Fruit fly (Drosophila melanogaster) whole organism, embryonic: Measurements from ENCODE around the gene srl.

ENCODE experiments used
- CG10209 ChIP-seq: fragments of 200-800 bp; sonication (Bioruptor generic); optimal IDR thresholded peaks from 3 replicates; lab custom pipeline; 2017; ENCODE audit warnings: missing biosample characterization, mild to moderate bottlenecking, missing genetic modification characterization, missing genetic modification reagents
- CG10654 ChIP-seq: fragments of 200-800 bp; sonication (Bioruptor generic); optimal IDR thresholded peaks from 2 replicates; lab custom pipeline; 2016; ENCODE audit warnings: missing biosample characterization, missing genetic modification characterization
- CG11085 ChIP-seq: fragments of 200-800 bp; sonication (Bioruptor generic); IDR thresholded peaks from 2 replicates; pipeline ENCODE4 v1.3.6; 2022; ENCODE audit warnings: missing biosample characterization, missing genetic modification characterization
- CG14667 ChIP-seq: fragments of 200-800 bp; sonication (Bioruptor generic); IDR thresholded peaks from 2 replicates; pipeline ENCODE4 v1.3.6; 2022; ENCODE audit warnings: missing biosample characterization, missing genetic modification characterization
- CG16815 ChIP-seq: fragments of 200-800 bp; sonication (Bioruptor generic); optimal IDR thresholded peaks from 3 replicates; lab custom pipeline; 2017; ENCODE audit warnings: missing biosample characterization, mild to moderate bottlenecking, missing genetic modification characterization
- CG17829 ChIP-seq: fragments of 200-800 bp; optimal IDR thresholded peaks from 2 replicates; lab custom pipeline; 2019; ENCODE audit warnings: missing biosample characterization, mild to moderate bottlenecking, missing genetic modification characterization, moderate library complexity
- CG32767 ChIP-seq: fragments of 200-800 bp; sonication (Bioruptor generic); IDR thresholded peaks from 2 replicates; pipeline ENCODE4 v1.3.6; 2022; ENCODE audit warnings: missing biosample characterization, missing genetic modification characterization
- CG3847 ChIP-seq: fragments of 200-800 bp; sonication (Bioruptor generic); IDR thresholded peaks from 2 replicates; pipeline ENCODE4 v1.3.6; 2022; ENCODE audit warnings: missing biosample characterization, missing genetic modification characterization
- CG6175 ChIP-seq: fragments of 200-800 bp; sonication (Bioruptor generic); IDR thresholded peaks from 3 replicates; pipeline ENCODE4 v1.3.6; 2022; ENCODE audit warnings: missing biosample characterization, missing genetic modification characterization
- CG6272 ChIP-seq: fragments of 200-800 bp; sonication (Bioruptor generic); IDR thresholded peaks from 2 replicates; pipeline ENCODE4 v1.3.6; 2022; ENCODE audit warnings: missing biosample characterization, missing genetic modification characterization
- CG6683 ChIP-seq: fragments of 200-800 bp; sonication (Bioruptor generic); optimal IDR thresholded peaks from 2 replicates; lab custom pipeline; 2017; ENCODE audit warnings: missing biosample characterization, mild to moderate bottlenecking, missing genetic modification characterization, missing genetic modification reagents
- CG6765 ChIP-seq: fragments of 200-800 bp; sonication (Bioruptor generic); optimal IDR thresholded peaks from 3 replicates; lab custom pipeline; 2017; ENCODE audit warnings: missing biosample characterization, mild to moderate bottlenecking, missing genetic modification characterization
- CG8281 ChIP-seq: fragments of 200-800 bp; sonication (Bioruptor generic); optimal IDR thresholded peaks from 2 replicates; lab custom pipeline; 2018; ENCODE audit warnings: missing biosample characterization, mild to moderate bottlenecking, missing genetic modification characterization, moderate library complexity
- CG8290 ChIP-seq, 3 experiments: fragments of 200-800 bp; sonication (Bioruptor generic); optimal IDR thresholded peaks; 2 replicates each; lab custom pipeline; 2016 to 2019; ENCODE audit warnings: missing biosample characterization in 3 of 3, missing genetic modification characterization in 3 of 3, mild to moderate bottlenecking in 2 of 3, moderate library complexity in 1 of 3
- CG8765 ChIP-seq: fragments of 200-800 bp; sonication (Bioruptor generic); IDR thresholded peaks from 2 replicates; pipeline ENCODE4 v1.3.6; 2022; ENCODE audit warnings: missing biosample characterization, missing genetic modification characterization
- CG9609 ChIP-seq: fragments of 200-800 bp; sonication (Bioruptor generic); optimal IDR thresholded peaks from 3 replicates; lab custom pipeline; 2016; ENCODE audit warnings: missing biosample characterization, missing genetic modification characterization
- CG9876 ChIP-seq: fragments of 200-800 bp; sonication (Bioruptor generic); optimal IDR thresholded peaks from 2 replicates; lab custom pipeline; 2016; ENCODE audit warnings: missing biosample characterization, missing genetic modification characterization
- CoRest ChIP-seq: fragments of 200-800 bp; sonication (Bioruptor generic); optimal IDR thresholded peaks from 3 replicates; lab custom pipeline; 2018; ENCODE audit warnings: missing biosample characterization, mild to moderate bottlenecking, missing genetic modification characterization, moderate library complexity
- D19B ChIP-seq: fragments of 200-800 bp; sonication (Bioruptor generic); optimal IDR thresholded peaks from 2 replicates; lab custom pipeline; 2017; ENCODE audit warnings: missing biosample characterization, mild to moderate bottlenecking, missing genetic modification characterization
- Dp ChIP-seq: fragments of 200-800 bp; sonication (Bioruptor generic); optimal IDR thresholded peaks from 2 replicates; lab custom pipeline; 2018; ENCODE audit warnings: missing biosample characterization, mild to moderate bottlenecking, missing genetic modification characterization, moderate library complexity
- Eip74EF ChIP-seq, 2 experiments: fragments of 200-800 bp in 1 of 2; fragments of >200 bp in 1 of 2; sonication (Bioruptor generic) in 1 of 2; optimal IDR thresholded peaks; 2 replicates each; lab custom pipeline; 2017 to 2019; ENCODE audit warnings: missing biosample characterization in 2 of 2, missing genetic modification characterization in 2 of 2, mild to moderate bottlenecking in 1 of 2, moderate library complexity in 1 of 2
- Fer1 ChIP-seq: fragments of 200-800 bp; sonication (Bioruptor generic); optimal IDR thresholded peaks from 2 replicates; lab custom pipeline; 2017; ENCODE audit warnings: missing biosample characterization, mild to moderate bottlenecking, missing genetic modification characterization
- Hr3 ChIP-seq: fragments of 200-800 bp; sonication (Bioruptor generic); optimal IDR thresholded peaks from 3 replicates; lab custom pipeline; 2016; ENCODE audit warnings: missing biosample characterization, missing genetic modification characterization
- NFAT ChIP-seq: fragments of 200-800 bp; sonication (Bioruptor generic); IDR thresholded peaks from 2 replicates; pipeline ENCODE4 v1.3.6; 2022; ENCODE audit warnings: missing biosample characterization, missing genetic modification characterization
- Rfx ChIP-seq: fragments of 200-800 bp; sonication (Bioruptor generic); IDR thresholded peaks from 2 replicates; pipeline ENCODE4 v1.3.6; 2022; ENCODE audit warnings: missing biosample characterization, missing genetic modification characterization
- bab2 ChIP-seq: fragments of 200-800 bp; sonication (Bioruptor generic); optimal IDR thresholded peaks from 2 replicates; lab custom pipeline; 2016; ENCODE audit warnings: missing biosample characterization, missing genetic modification characterization
- cas ChIP-seq: fragments of 200-800 bp; sonication (Bioruptor generic); IDR thresholded peaks from 2 replicates; pipeline ENCODE4 v1.3.6; 2022; ENCODE audit warnings: missing biosample characterization, missing genetic modification characterization
- dimm ChIP-seq: fragments of 200-800 bp; sonication (Bioruptor generic); IDR thresholded peaks from 2 replicates; pipeline ENCODE4 v1.3.6; 2022; ENCODE audit warnings: missing biosample characterization, missing genetic modification characterization
- en ChIP-seq: fragments of 200-800 bp; sonication (Bioruptor generic); optimal IDR thresholded peaks from 2 replicates; lab custom pipeline; 2016; ENCODE audit warnings: missing biosample characterization, missing genetic modification characterization
- esg ChIP-seq: fragments of 200-800 bp; sonication (Bioruptor generic); conservative IDR thresholded peaks from 2 replicates; pipeline ENCODE4 v1.3.6; 2022; ENCODE audit warnings: missing biosample characterization, missing genetic modification characterization
- fd102C ChIP-seq: fragments of 200-800 bp; sonication (Bioruptor generic); optimal IDR thresholded peaks from 2 replicates; lab custom pipeline; 2018; ENCODE audit warnings: missing biosample characterization, mild to moderate bottlenecking, missing genetic modification characterization, moderate library complexity
- fd3F ChIP-seq: fragments of 200-800 bp; sonication (Bioruptor generic); optimal IDR thresholded peaks from 2 replicates; lab custom pipeline; 2018; ENCODE audit warnings: missing biosample characterization, mild to moderate bottlenecking, missing genetic modification characterization, moderate library complexity
- gt ChIP-seq: fragments of 200-800 bp; sonication (Bioruptor generic); IDR thresholded peaks from 2 replicates; pipeline ENCODE4 v1.3.6; 2022; ENCODE audit warnings: missing biosample characterization, missing genetic modification characterization
- hb ChIP-seq: fragments of 200-800 bp; sonication (Bioruptor generic); IDR thresholded peaks from 3 replicates; pipeline ENCODE4 v1.3.6; 2022; ENCODE audit warnings: missing biosample characterization, missing genetic modification characterization; ENCODE audit not compliant: partially characterized antibody
- jing ChIP-seq: fragments of 200-800 bp; sonication (Bioruptor generic); optimal IDR thresholded peaks from 2 replicates; lab custom pipeline; 2018; ENCODE audit warnings: missing biosample characterization, mild to moderate bottlenecking, missing genetic modification characterization
- lov ChIP-seq, 2 experiments: fragments of 200-800 bp in 1 of 2; fragments of >200 bp in 1 of 2; sonication (Bioruptor generic) in 1 of 2; IDR thresholded peaks in 1 of 2; optimal IDR thresholded peaks in 1 of 2; 2 replicates in 1 of 2; 3 replicates in 1 of 2; pipeline versions ENCODE4 v1.3.6 to Lab custom; 2017 to 2022; ENCODE audit warnings: missing biosample characterization in 1 of 2, missing genetic modification characterization in 1 of 2
- mam ChIP-seq: fragments of 200-800 bp; sonication (Bioruptor generic); optimal IDR thresholded peaks from 3 replicates; lab custom pipeline; 2016; ENCODE audit warnings: missing biosample characterization, missing genetic modification characterization
- mld ChIP-seq: fragments of 200-800 bp; sonication (Bioruptor generic); IDR thresholded peaks from 3 replicates; pipeline ENCODE4 v1.3.6; 2022; ENCODE audit warnings: missing biosample characterization, missing genetic modification characterization; ENCODE audit not compliant: partially characterized antibody
- odd ChIP-seq: fragments of 200-800 bp; sonication (Bioruptor generic); optimal IDR thresholded peaks from 2 replicates; lab custom pipeline; 2017; ENCODE audit warnings: missing biosample characterization, mild to moderate bottlenecking, missing genetic modification characterization
- pb ChIP-seq: fragments of 200-800 bp; sonication (Bioruptor generic); optimal IDR thresholded peaks from 3 replicates; lab custom pipeline; 2016; ENCODE audit warnings: missing biosample characterization, missing genetic modification characterization
- pros ChIP-seq: fragments of 200-800 bp; sonication (Bioruptor generic); optimal IDR thresholded peaks from 3 replicates; lab custom pipeline; 2019; ENCODE audit warnings: missing biosample characterization, mild to moderate bottlenecking, missing genetic modification characterization, moderate library complexity
- repo ChIP-seq: fragments of 200-800 bp; sonication (Bioruptor generic); optimal IDR thresholded peaks from 2 replicates; lab custom pipeline; 2016; ENCODE audit warnings: missing biosample characterization, missing genetic modification characterization
- sd ChIP-seq: fragments of 200-800 bp; sonication (Bioruptor generic); optimal IDR thresholded peaks from 3 replicates; lab custom pipeline; 2018; ENCODE audit warnings: missing biosample characterization, mild to moderate bottlenecking, missing genetic modification characterization, moderate library complexity
- tin ChIP-seq: fragments of 200-800 bp; sonication (Bioruptor generic); optimal IDR thresholded peaks from 3 replicates; lab custom pipeline; 2016; ENCODE audit warnings: missing biosample characterization, missing genetic modification characterization
- trem ChIP-seq: fragments of 200-800 bp; optimal IDR thresholded peaks from 3 replicates; lab custom pipeline; 2019; ENCODE audit warnings: missing biosample characterization, mild to moderate bottlenecking, missing genetic modification characterization, moderate library complexity
- usp ChIP-seq: fragments of >200 bp; optimal IDR thresholded peaks from 2 replicates; lab custom pipeline; 2017; ENCODE audit warnings: missing biosample characterization, missing genetic modification characterization
- vvl ChIP-seq: fragments of 200-800 bp; sonication (Bioruptor generic); IDR thresholded peaks from 2 replicates; pipeline ENCODE4 v1.3.6; 2022; ENCODE audit warnings: missing biosample characterization, missing genetic modification characterization

Gene srl

dm6 chr3R:4394654-4395581 lies 34.2 kb downstream of the srl start (continued):
- TF ChIP-seq Fer1 (GFP tag; lab: Kevin White, UChicago) = peak; percentile 90
- no peak for TF ChIP-seq hb (GFP tag; lab: Robert Waterston, UW)
- TF ChIP-seq dimm (GFP tag; lab: Robert Waterston, UW) = no peak; the same call in 1 of the 2 replicates
- peak; percentile 66; the same call in 1 of the 2 replicates for TF ChIP-seq cas (GFP tag; lab: Robert Waterston, UW)
- TF ChIP-seq CG16815 (GFP tag; lab: Kevin White, UChicago) = peak; percentile 65
- peak; percentile 57 for TF ChIP-seq CG8281 (tag; lab: Kevin White, UChicago)
- no peak for TF ChIP-seq pros (GFP tag; lab: Kevin White, UChicago)
- TF ChIP-seq sd (tag; lab: Kevin White, UChicago) = no peak
- peak; percentile 84 for TF ChIP-seq CG17829 (tag; lab: Kevin White, UChicago)
- peak; percentile 79 for TF ChIP-seq CG6272
- TF ChIP-seq CG10654 = peak; percentile 81
- peak; percentile 53 for TF ChIP-seq trem
- peak; percentile 71 for TF ChIP-seq NFAT (GFP tag; lab: Robert Waterston, UW)
- TF ChIP-seq Hr3 (GFP tag; lab: Kevin White, UChicago) = peak; percentile 76
- peak; percentile 69 for TF ChIP-seq D19B (GFP tag; lab: Kevin White, UChicago)
- no peak for TF ChIP-seq Dp
- TF ChIP-seq mld (GFP tag; lab: Robert Waterston, UW) = no peak
- peak; percentile 70 for TF ChIP-seq CG3847 (GFP tag; lab: Robert Waterston, UW)
- TF ChIP-seq CG32767 (GFP tag; lab: Robert Waterston, UW) = peak; percentile 83
- TF ChIP-seq bab2 (GFP tag; lab: Kevin White, UChicago) = peak; percentile 88
- peak; percentile 76 for TF ChIP-seq odd (GFP tag; lab: Kevin White, UChicago)
- peak; percentile 60 for TF ChIP-seq CG6765 (GFP tag; lab: Kevin White, UChicago)
- peak; percentile 90 for TF ChIP-seq Rfx (GFP tag; lab: Robert Waterston, UW)
- TF ChIP-seq lov (optimal IDR thresholded peaks at IDR 0.05; lab: Kevin White, UChicago) = no peak
- TF ChIP-seq lov (GFP tag; IDR thresholded peaks at IDR 0.05; lab: Robert Waterston, UW) = peak; percentile 88; the same call in 2 of the 3 replicates
- TF ChIP-seq CG14667 (GFP tag; lab: Robert Waterston, UW) = peak; percentile 67
- TF ChIP-seq jing (GFP tag; lab: Kevin White, UChicago) = no peak
- TF ChIP-seq en (GFP tag; lab: Kevin White, UChicago) = peak; percentile 73
- TF ChIP-seq mam (GFP tag; lab: Kevin White, UChicago) = peak; percentile 88
- peak; percentile 79 for TF ChIP-seq fd3F (GFP tag; lab: Kevin White, UChicago)
- TF ChIP-seq CG11085 (GFP tag; lab: Robert Waterston, UW) = peak; percentile 58
- TF ChIP-seq CG6683 (GFP tag; lab: Kevin White, UChicago) = peak; percentile 66
- TF ChIP-seq usp (GFP tag; lab: Kevin White, UChicago) = no peak
- no peak for TF ChIP-seq CG8290 (GFP tag; optimal IDR thresholded peaks at IDR 0.05; lab: Kevin White, UChicago)
- TF ChIP-seq CG8290 (tag; optimal IDR thresholded peaks at IDR 0.05; lab: Kevin White, UChicago) = peak in 1 of 2 experiments; percentile 97
- TF ChIP-seq pb (GFP tag; lab: Kevin White, UChicago) = peak; percentile 89
- peak; percentile 86 for TF ChIP-seq esg (GFP tag; lab: Robert Waterston, UW)
- peak; percentile 81 for TF ChIP-seq CG9876 (GFP tag; lab: Kevin White, UChicago)
- TF ChIP-seq Eip74EF (GFP tag; optimal IDR thresholded peaks at IDR 0.05; lab: Kevin White, UChicago) = peak in 1 of 2 experiments; percentile 85
- TF ChIP-seq gt (GFP tag; lab: Robert Waterston, UW) = peak; percentile 70
- no peak for TF ChIP-seq fd102C (GFP tag; lab: Kevin White, UChicago)
- peak; percentile 75 for TF ChIP-seq tin (GFP tag; lab: Kevin White, UChicago)
- TF ChIP-seq vvl (GFP tag; lab: Robert Waterston, UW) = peak; percentile 95
- peak; percentile 91 for TF ChIP-seq CoRest (tag; lab: Kevin White, UChicago)
- TF ChIP-seq CG9609 = peak; percentile 88
- TF ChIP-seq CG10209 (GFP tag; lab: Kevin White, UChicago) = peak; percentile 88
- TF ChIP-seq CG6175 = peak; percentile 63; the same call in 1 of the 3 replicates
- TF ChIP-seq repo (GFP tag; lab: Kevin White, UChicago) = peak; percentile 85
- peak; percentile 23; the same call in 1 of the 2 replicates for TF ChIP-seq CG8765
